Worm (Caenorhabditis elegans): ENCODE measurements around the gene Y34B4A.10.

Y34B4A.10 gene

ce11 chrX:5275209-5275608 lies 25.5 kb downstream of the Y34B4A.10 start, which contains the start of gene hst-6:
Gene hst-6, plus strand, starts transcription at chrX:5275561.
- TF ChIP-seq nhr-41 (GFP tag; IDR thresholded peaks at IDR 0.05) (no peak), skn-1 (tag; optimal IDR thresholded peaks at IDR 0.05) (no peak), ctbp-1 (GFP tag; IDR thresholded peaks at IDR 0.05) (no peak), ZK546.5 (tag; optimal IDR thresholded peaks at IDR 0.05) (no peak), lin-38 (GFP tag; IDR thresholded peaks at IDR 0.05) (peak; percentile 96), ZK337.2 (GFP tag; IDR thresholded peaks at IDR 0.05) (no peak), zfp-2 (tag; optimal IDR thresholded peaks at IDR 0.05) (no peak), F10B5.3 (tag; optimal IDR thresholded peaks at IDR 0.05) (no peak), hlh-11 (tag; optimal IDR thresholded peaks at IDR 0.05) (peak; percentile 72), mes-2 (tag; optimal IDR thresholded peaks at IDR 0.05; ENCODE audit: poor library complexity, severe bottlenecking) (peak; percentile 82), hmg-1.1 (GFP tag; IDR thresholded peaks at IDR 0.05) (peak; percentile 78), hlh-30 (tag; optimal IDR thresholded peaks at IDR 0.05; ENCODE audit: insufficient read depth) (peak; percentile 53), saeg-2 (GFP tag; IDR thresholded peaks at IDR 0.05) (peak; percentile 61; the same call in 1 of the 2 replicates), zip-11 (GFP tag; IDR thresholded peaks at IDR 0.05) (no peak), nhr-10 (tag; optimal IDR thresholded peaks at IDR 0.05) (no peak), jun-1 (tag; optimal IDR thresholded peaks at IDR 0.05) (no peak), unc-130 (GFP tag; optimal IDR thresholded peaks at IDR 0.05) (no peak), ceh-28 (tag; optimal IDR thresholded peaks at IDR 0.05) (peak; percentile 22), egl-27 (tag; optimal IDR thresholded peaks at IDR 0.05) (no peak), pha-4 (GFP tag; IDR thresholded peaks at IDR 0.05) (0 out of 2 replicates have a peak, but pooled peaks have one; percentile 41), pha-4 (tag; optimal IDR thresholded peaks at IDR 0.05) (no peak), Y48G9A.11 (GFP tag; IDR thresholded peaks at IDR 0.05) (no peak), Y5F2A.4 (GFP tag; optimal IDR thresholded peaks at IDR 0.05) (no peak), lir-3 (tag; optimal IDR thresholded peaks at IDR 0.05) (no peak), spr-1 (tag; optimal IDR thresholded peaks at IDR 0.05) (peak; percentile 23), cey-2 (tag; optimal IDR thresholded peaks at IDR 0.05; ENCODE audit: borderline replicate concordance, insufficient read depth) (no peak), aha-1 (tag) (peak; percentile 91), vab-7 (GFP tag; IDR thresholded peaks at IDR 0.05) (0 out of 2 replicates have a peak, but pooled peaks have one; percentile 15), dmd-8 (GFP tag; IDR thresholded peaks at IDR 0.05) (no peak), lsy-2 (tag; optimal IDR thresholded peaks at IDR 0.05) (peak in 1 of 2 experiments; percentile 79), mxl-2 (GFP tag; conservative IDR thresholded peaks at IDR 0.05) (no peak), lim-7 (GFP tag; IDR thresholded peaks at IDR 0.05) (no peak), F49E8.2 (tag; optimal IDR thresholded peaks at IDR 0.05; ENCODE audit: borderline replicate concordance) (no peak), dmd-9 (GFP tag; IDR thresholded peaks at IDR 0.05) (no peak), ceh-82 (tag; optimal IDR thresholded peaks at IDR 0.05) (no peak), zag-1 (tag; optimal IDR thresholded peaks at IDR 0.05) (no peak), daf-16 (GFP tag; optimal IDR thresholded peaks at IDR 0.05) (no peak), daf-16 (tag; optimal IDR thresholded peaks at IDR 0.05) (peak; percentile 36), madf-9 (GFP tag; conservative IDR thresholded peaks at IDR 0.05) (no peak), ceh-32 (tag; optimal IDR thresholded peaks at IDR 0.05; ENCODE audit: poor library complexity) (no peak), F44E2.7 (GFP tag; IDR thresholded peaks at IDR 0.05) (no peak), php-3 (GFP tag; IDR thresholded peaks at IDR 0.05) (no peak), ztf-11 (tag; optimal IDR thresholded peaks at IDR 0.05) (no peak), pqm-1 (tag; optimal IDR thresholded peaks at IDR 0.05) (peak; percentile 46), lin-29 (GFP tag; IDR thresholded peaks at IDR 0.05) (no peak), madf-5 (GFP tag; IDR thresholded peaks at IDR 0.05) (0 out of 4 replicates have a peak, but pooled peaks of 1 of the 2 experiments have one; percentile 45), daf-8 (GFP tag; IDR thresholded peaks at IDR 0.05) (no peak), arid-1 (GFP tag; conservative IDR thresholded peaks at IDR 0.05) (no peak), mdt-29 (GFP tag; IDR thresholded peaks at IDR 0.05) (no peak), fos-1 (tag; optimal IDR thresholded peaks at IDR 0.05) (no peak), lin-15B (tag; optimal IDR thresholded peaks at IDR 0.05) (no peak), daf-19 (GFP tag; conservative IDR thresholded peaks at IDR 0.05) (no peak)

Data from whole organism, L4 larva.